Fruit fly (Drosophila melanogaster) whole organism, embryonic: ENCODE measurements around the gene DCTN6-p27.

ENCODE experiments used
- Bgb ChIP-seq: fragments of 200-800 bp; sonication (Bioruptor generic); IDR thresholded peaks from 2 replicates; pipeline ENCODE4 v1.3.6; 2022; ENCODE audit warnings: missing biosample characterization, missing genetic modification characterization; ENCODE audit not compliant: partially characterized antibody
- CG11560 ChIP-seq: fragments of 200-800 bp; sonication (Bioruptor generic); IDR thresholded peaks from 3 replicates; pipeline ENCODE4 v1.3.6; 2022; ENCODE audit warnings: missing biosample characterization, missing genetic modification characterization
- CG11723 ChIP-seq: fragments of 200-800 bp; sonication (Bioruptor generic); optimal IDR thresholded peaks from 2 replicates; lab custom pipeline; 2017; ENCODE audit warnings: missing biosample characterization, mild to moderate bottlenecking, missing genetic modification characterization
- CG12219 ChIP-seq: fragments of 200-800 bp; sonication (Bioruptor generic); optimal IDR thresholded peaks from 3 replicates; lab custom pipeline; 2018; ENCODE audit warnings: missing biosample characterization, mild to moderate bottlenecking, missing genetic modification characterization
- CG15073 ChIP-seq: fragments of 200-800 bp; sonication (Bioruptor generic); optimal IDR thresholded peaks from 2 replicates; lab custom pipeline; 2016; ENCODE audit warnings: missing biosample characterization, missing genetic modification characterization
- CG16813 ChIP-seq: fragments of 200-800 bp; sonication (Bioruptor generic); IDR thresholded peaks from 3 replicates; pipeline ENCODE4 v1.3.6; 2022; ENCODE audit warnings: missing biosample characterization, missing genetic modification characterization; ENCODE audit not compliant: partially characterized antibody
- CG17829 ChIP-seq: fragments of 200-800 bp; optimal IDR thresholded peaks from 2 replicates; lab custom pipeline; 2019; ENCODE audit warnings: missing biosample characterization, mild to moderate bottlenecking, missing genetic modification characterization, moderate library complexity
- CG18619 ChIP-seq: fragments of 200-800 bp; sonication (Bioruptor generic); optimal IDR thresholded peaks from 3 replicates; lab custom pipeline; 2017; ENCODE audit warnings: missing biosample characterization, mild to moderate bottlenecking, missing genetic modification characterization
- CG2678 ChIP-seq: fragments of 200-800 bp; sonication (Bioruptor generic); optimal IDR thresholded peaks from 3 replicates; lab custom pipeline; 2019; ENCODE audit warnings: missing biosample characterization, mild to moderate bottlenecking, missing genetic modification characterization, moderate library complexity
- CG34376 ChIP-seq: fragments of 200-800 bp; sonication (Bioruptor generic); optimal IDR thresholded peaks from 2 replicates; lab custom pipeline; 2018; ENCODE audit warnings: missing biosample characterization, mild to moderate bottlenecking, missing genetic modification characterization
- CG42726 ChIP-seq: fragments of 200-800 bp; sonication (Bioruptor generic); IDR thresholded peaks from 2 replicates; pipeline ENCODE4 v1.3.6; 2022; ENCODE audit warnings: missing biosample characterization, missing genetic modification characterization; ENCODE audit not compliant: partially characterized antibody
- CG6272 ChIP-seq: fragments of 200-800 bp; sonication (Bioruptor generic); IDR thresholded peaks from 2 replicates; pipeline ENCODE4 v1.3.6; 2022; ENCODE audit warnings: missing biosample characterization, missing genetic modification characterization
- CG6765 ChIP-seq: fragments of 200-800 bp; sonication (Bioruptor generic); optimal IDR thresholded peaks from 3 replicates; lab custom pipeline; 2017; ENCODE audit warnings: missing biosample characterization, mild to moderate bottlenecking, missing genetic modification characterization
- CG7357 ChIP-seq: fragments of 200-800 bp; sonication (Bioruptor generic); IDR thresholded peaks from 3 replicates; pipeline ENCODE4 v1.3.6; 2022; ENCODE audit warnings: missing biosample characterization, missing genetic modification characterization
- CG7839 ChIP-seq: fragments of 200-800 bp; sonication (Bioruptor generic); optimal IDR thresholded peaks from 3 replicates; lab custom pipeline; 2018; ENCODE audit warnings: missing biosample characterization, mild to moderate bottlenecking, missing genetic modification characterization, moderate library complexity
- CG8089 ChIP-seq: fragments of 200-800 bp; sonication (Bioruptor generic); optimal IDR thresholded peaks from 3 replicates; lab custom pipeline; 2016; ENCODE audit warnings: missing biosample characterization, missing genetic modification characterization
- CG8478 ChIP-seq: fragments of >200 bp; optimal IDR thresholded peaks from 2 replicates; lab custom pipeline; 2018
- CG9797 ChIP-seq: fragments of 200-800 bp; sonication (Bioruptor generic); optimal IDR thresholded peaks from 3 replicates; lab custom pipeline; 2018; ENCODE audit warnings: missing biosample characterization, mild to moderate bottlenecking, missing genetic modification characterization
- CG9817 ChIP-seq: fragments of 200-800 bp; sonication (Bioruptor generic); optimal IDR thresholded peaks from 2 replicates; lab custom pipeline; 2018; ENCODE audit warnings: missing biosample characterization, mild to moderate bottlenecking, missing genetic modification characterization, moderate library complexity
- CHES-1-like ChIP-seq: fragments of 200-800 bp; sonication (Bioruptor generic); optimal IDR thresholded peaks from 2 replicates; lab custom pipeline; 2016; ENCODE audit warnings: missing biosample characterization, missing genetic modification characterization
- CTCF ChIP-seq: fragments of 200-800 bp; sonication (Bioruptor generic); optimal IDR thresholded peaks from 2 replicates; lab custom pipeline; 2017; ENCODE audit warnings: missing biosample characterization, mild to moderate bottlenecking, missing genetic modification characterization, moderate library complexity
- CoRest ChIP-seq: fragments of 200-800 bp; sonication (Bioruptor generic); optimal IDR thresholded peaks from 3 replicates; lab custom pipeline; 2018; ENCODE audit warnings: missing biosample characterization, mild to moderate bottlenecking, missing genetic modification characterization, moderate library complexity
- Deaf1 ChIP-seq: fragments of 200-800 bp; optimal IDR thresholded peaks from 3 replicates; lab custom pipeline; 2019; ENCODE audit warnings: missing biosample characterization, mild to moderate bottlenecking, missing genetic modification characterization, moderate library complexity
- Eip74EF ChIP-seq, 2 experiments: fragments of 200-800 bp in 1 of 2; fragments of >200 bp in 1 of 2; sonication (Bioruptor generic) in 1 of 2; optimal IDR thresholded peaks; 2 replicates each; lab custom pipeline; 2017 to 2019; ENCODE audit warnings: missing biosample characterization in 2 of 2, missing genetic modification characterization in 2 of 2, mild to moderate bottlenecking in 1 of 2, moderate library complexity in 1 of 2
- Fer1 ChIP-seq: fragments of 200-800 bp; sonication (Bioruptor generic); optimal IDR thresholded peaks from 2 replicates; lab custom pipeline; 2017; ENCODE audit warnings: missing biosample characterization, mild to moderate bottlenecking, missing genetic modification characterization
- GATAe ChIP-seq: fragments of 200-800 bp; sonication (Bioruptor generic); conservative IDR thresholded peaks from 2 replicates; pipeline ENCODE4 v1.3.6; 2022; ENCODE audit warnings: missing biosample characterization, missing genetic modification characterization
- Hr3 ChIP-seq: fragments of 200-800 bp; sonication (Bioruptor generic); optimal IDR thresholded peaks from 3 replicates; lab custom pipeline; 2016; ENCODE audit warnings: missing biosample characterization, missing genetic modification characterization
- Hr39 ChIP-seq: fragments of >200 bp; optimal IDR thresholded peaks from 2 replicates; lab custom pipeline; 2017
- Meics ChIP-seq: fragments of 200-800 bp; sonication (Bioruptor generic); optimal IDR thresholded peaks from 2 replicates; lab custom pipeline; 2017; ENCODE audit warnings: missing biosample characterization, mild to moderate bottlenecking, missing genetic modification characterization
- Nf-YC ChIP-seq: fragments of 200-800 bp; optimal IDR thresholded peaks from 3 replicates; lab custom pipeline; 2019; ENCODE audit warnings: missing biosample characterization, mild to moderate bottlenecking, missing genetic modification characterization, moderate library complexity
- Ravus ChIP-seq: fragments of 200-800 bp; sonication (Bioruptor generic); IDR thresholded peaks from 2 replicates; pipeline ENCODE4 v1.3.6; 2022; ENCODE audit warnings: missing biosample characterization, missing genetic modification characterization
- Side ChIP-seq: fragments of 200-800 bp; sonication (Bioruptor generic); optimal IDR thresholded peaks from 2 replicates; lab custom pipeline; 2016; ENCODE audit warnings: missing biosample characterization, missing genetic modification characterization
- Ssrp ChIP-seq: fragments of 200-800 bp; sonication (Bioruptor generic); optimal IDR thresholded peaks from 2 replicates; lab custom pipeline; 2018; ENCODE audit warnings: missing biosample characterization, mild to moderate bottlenecking, missing genetic modification characterization, moderate library complexity
- Xrp1 ChIP-seq: fragments of 200-800 bp; sonication (Bioruptor generic); IDR thresholded peaks from 2 replicates; pipeline ENCODE4 v1.3.6; 2022; ENCODE audit warnings: missing biosample characterization, missing genetic modification characterization
- YL-1 ChIP-seq: fragments of 200-800 bp; sonication (Bioruptor generic); optimal IDR thresholded peaks from 3 replicates; lab custom pipeline; 2017; ENCODE audit warnings: missing biosample characterization, mild to moderate bottlenecking, missing genetic modification characterization
- ac ChIP-seq: fragments of 200-800 bp; sonication (Bioruptor generic); optimal IDR thresholded peaks from 3 replicates; lab custom pipeline; 2017; ENCODE audit warnings: missing biosample characterization, mild to moderate bottlenecking, missing genetic modification characterization
- ash1 ChIP-seq: fragments of 200-800 bp; sonication (Bioruptor generic); optimal IDR thresholded peaks from 2 replicates; lab custom pipeline; 2018; ENCODE audit warnings: missing biosample characterization, mild to moderate bottlenecking, missing genetic modification characterization
- bowl ChIP-seq: fragments of 200-800 bp; sonication (Bioruptor generic); IDR thresholded peaks from 2 replicates; pipeline ENCODE4 v1.3.6; 2022; ENCODE audit warnings: missing biosample characterization, missing genetic modification characterization
- disco-r ChIP-seq: fragments of 200-800 bp; sonication (Bioruptor generic); optimal IDR thresholded peaks from 2 replicates; lab custom pipeline; 2016; ENCODE audit warnings: missing biosample characterization, missing genetic modification characterization
- ewg ChIP-seq: fragments of 200-800 bp; sonication (Bioruptor generic); optimal IDR thresholded peaks from 3 replicates; lab custom pipeline; 2017; ENCODE audit warnings: mild to moderate bottlenecking, missing biosample characterization, missing genetic modification reagents, missing genetic modification characterization
- gcm2 ChIP-seq: fragments of 200-800 bp; sonication (Bioruptor generic); optimal IDR thresholded peaks from 2 replicates; lab custom pipeline; 2016; ENCODE audit warnings: missing biosample characterization, missing genetic modification characterization
- grau ChIP-seq: fragments of 200-800 bp; optimal IDR thresholded peaks from 3 replicates; lab custom pipeline; 2019; ENCODE audit warnings: missing biosample characterization, mild to moderate bottlenecking, missing genetic modification characterization, moderate library complexity
- klu ChIP-seq: fragments of 200-800 bp; sonication (Bioruptor generic); IDR thresholded peaks from 2 replicates; pipeline ENCODE4 v1.3.6; 2022; ENCODE audit warnings: missing biosample characterization, missing genetic modification characterization
- lbe ChIP-seq: fragments of 200-800 bp; sonication (Bioruptor generic); optimal IDR thresholded peaks from 2 replicates; lab custom pipeline; 2016; ENCODE audit warnings: missing biosample characterization, mild to moderate bottlenecking, missing genetic modification characterization
- lilli ChIP-seq: fragments of 200-800 bp; sonication (Bioruptor generic); optimal IDR thresholded peaks from 3 replicates; lab custom pipeline; 2016; ENCODE audit warnings: missing biosample characterization, missing genetic modification characterization
- nau ChIP-seq: fragments of 200-800 bp; sonication (Bioruptor generic); optimal IDR thresholded peaks from 3 replicates; lab custom pipeline; 2017; ENCODE audit warnings: missing biosample characterization, mild to moderate bottlenecking, missing genetic modification characterization, missing genetic modification reagents
- row ChIP-seq: fragments of 200-800 bp; sonication (Bioruptor generic); IDR thresholded peaks from 3 replicates; pipeline ENCODE4 v1.3.6; 2022; ENCODE audit warnings: missing biosample characterization, missing genetic modification characterization
- run ChIP-seq: fragments of 200-800 bp; sonication (Bioruptor generic); optimal IDR thresholded peaks from 3 replicates; lab custom pipeline; 2018; ENCODE audit warnings: missing biosample characterization, mild to moderate bottlenecking, missing genetic modification characterization
- seq ChIP-seq: fragments of 200-800 bp; sonication (Bioruptor generic); IDR thresholded peaks from 2 replicates; pipeline ENCODE4 v1.3.6; 2022; ENCODE audit warnings: missing biosample characterization, missing genetic modification characterization
- slp2 ChIP-seq: fragments of 200-800 bp; sonication (Bioruptor generic); optimal IDR thresholded peaks from 2 replicates; lab custom pipeline; 2016; ENCODE audit warnings: missing biosample characterization, missing genetic modification characterization
- z ChIP-seq: fragments of 200-800 bp; sonication (Bioruptor generic); IDR thresholded peaks from 3 replicates; pipeline ENCODE4 v1.3.6; 2022; ENCODE audit warnings: missing biosample characterization, missing genetic modification characterization

DCTN6-p27 gene

DNA sequence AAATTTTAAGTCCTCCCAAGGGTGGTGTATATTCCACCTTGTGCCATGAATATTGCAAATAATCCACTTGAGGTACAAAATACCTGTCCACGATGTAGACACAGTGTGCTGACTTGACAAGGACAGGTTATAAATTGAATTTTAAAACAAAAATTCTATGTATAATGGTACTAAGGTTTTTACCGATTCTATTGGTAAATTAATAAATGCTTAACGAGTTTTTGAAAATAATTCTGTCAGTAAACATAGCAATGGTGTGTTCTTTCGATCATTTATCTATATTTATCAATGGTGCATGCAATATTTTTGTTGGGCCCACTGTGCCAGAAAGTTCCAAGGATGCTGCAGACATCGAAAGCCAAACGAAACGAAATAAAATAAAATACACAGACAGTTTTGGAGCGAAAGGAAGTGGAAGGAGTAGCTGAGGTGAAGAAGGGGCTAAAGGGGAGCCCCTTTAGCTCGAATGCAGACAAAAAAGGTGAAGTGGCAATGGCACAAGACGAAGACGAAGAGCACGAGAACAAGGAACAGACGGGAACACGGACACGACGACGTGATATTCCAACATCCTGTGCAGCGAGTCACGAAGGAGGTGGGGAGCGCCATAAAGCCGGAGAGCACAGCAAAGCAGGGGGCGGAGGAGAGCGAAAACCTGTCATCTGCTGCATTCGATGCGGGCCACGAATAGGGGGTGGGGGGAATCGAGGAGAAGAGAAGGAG lies 4.0 kb downstream of the DCTN6-p27 start (continued):
- TF ChIP-seq disco-r (GFP tag; lab: Kevin White, UChicago) = no peak
- no peak for TF ChIP-seq ash1
- TF ChIP-seq nau (GFP tag; lab: Kevin White, UChicago) = no peak
- no peak for TF ChIP-seq Deaf1 (tag; lab: Kevin White, UChicago)
- TF ChIP-seq Bgb (GFP tag; lab: Robert Waterston, UW) = no peak
- TF ChIP-seq CG6765 (GFP tag; lab: Kevin White, UChicago) = no peak
- no peak for TF ChIP-seq CG6272 (GFP tag; lab: Robert Waterston, UW)
- no peak for TF ChIP-seq seq (GFP tag; lab: Robert Waterston, UW)
- TF ChIP-seq CG9817 (tag; lab: Kevin White, UChicago) = no peak
- TF ChIP-seq run (tag; lab: Kevin White, UChicago) = no peak
- TF ChIP-seq Side (GFP tag; lab: Kevin White, UChicago) = no peak
- peak; percentile 40; the same call in 1 of the 2 replicates for TF ChIP-seq Xrp1 (GFP tag; lab: Robert Waterston, UW)
- no peak for TF ChIP-seq CHES-1-like
- TF ChIP-seq GATAe (GFP tag; lab: Robert Waterston, UW) = no peak
- TF ChIP-seq CG9797 (GFP tag; lab: Kevin White, UChicago) = no peak
- TF ChIP-seq Meics (GFP tag; lab: Kevin White, UChicago) = peak; percentile 20
- TF ChIP-seq CoRest (tag; lab: Kevin White, UChicago) = no peak
- TF ChIP-seq CG7357 (GFP tag; lab: Robert Waterston, UW) = no peak
- peak; percentile 49 for TF ChIP-seq CG2678 (tag; lab: Kevin White, UChicago)
- no peak for TF ChIP-seq CG12219 (GFP tag; lab: Kevin White, UChicago)
- TF ChIP-seq CG16813 = no peak
- TF ChIP-seq slp2 (GFP tag; lab: Kevin White, UChicago) = peak; percentile 7
- peak; percentile 6 for TF ChIP-seq Ssrp (tag; lab: Kevin White, UChicago)
- TF ChIP-seq Ravus (GFP tag; lab: Robert Waterston, UW) = no peak
- TF ChIP-seq YL-1 (GFP tag; lab: Kevin White, UChicago) = no peak
- TF ChIP-seq gcm2 (GFP tag; lab: Kevin White, UChicago) = no peak
- no peak for TF ChIP-seq Nf-YC (tag; lab: Kevin White, UChicago)
- peak; percentile 18 for TF ChIP-seq Fer1
- TF ChIP-seq CG18619 (GFP tag; lab: Kevin White, UChicago) = no peak
- no peak for TF ChIP-seq z (GFP tag; lab: Robert Waterston, UW)
- no peak for TF ChIP-seq CG15073
- no peak for TF ChIP-seq CTCF
- TF ChIP-seq row (GFP tag; lab: Robert Waterston, UW) = no peak
- no peak for TF ChIP-seq ac (GFP tag; lab: Kevin White, UChicago)
- TF ChIP-seq CG8478 (lab: Kevin White, UChicago) = no peak
- TF ChIP-seq CG11723 (GFP tag; lab: Kevin White, UChicago) = no peak
- no peak for TF ChIP-seq klu (GFP tag; lab: Robert Waterston, UW)
- TF ChIP-seq Hr3 (GFP tag; lab: Kevin White, UChicago) = no peak
- TF ChIP-seq CG17829 (tag; lab: Kevin White, UChicago) = peak; percentile 1
- peak; percentile 21 for TF ChIP-seq grau
- no peak for TF ChIP-seq CG8089 (GFP tag; lab: Kevin White, UChicago)
- no peak for TF ChIP-seq Hr39
- TF ChIP-seq Eip74EF (GFP tag; optimal IDR thresholded peaks at IDR 0.05; lab: Kevin White, UChicago) = no peak
- no peak for TF ChIP-seq bowl
- TF ChIP-seq lbe (GFP tag; lab: Kevin White, UChicago) = peak; percentile 77
- no peak for TF ChIP-seq CG34376 (GFP tag; lab: Kevin White, UChicago)
- TF ChIP-seq CG42726 = no peak
- no peak for TF ChIP-seq ewg (GFP tag; lab: Kevin White, UChicago)
- TF ChIP-seq CG11560 = no peak
- peak; percentile 42 for TF ChIP-seq CG7839 (tag; lab: Kevin White, UChicago)
- no peak for TF ChIP-seq lilli (GFP tag; lab: Kevin White, UChicago)
